Worm (Caenorhabditis elegans) whole organism, young adult: ENCODE measurements around the gene F38B7.2.

Experiments used
- B0019.2 ChIP-seq: fragments of 200-800 bp; sonication (Bioruptor generic); conservative IDR thresholded peaks from 2 replicates; pipeline ENCODE4 v1.3.6; 2022; ENCODE audit warnings: missing genetic modification reagents, missing genetic modification characterization, missing compliant biosample characterization
- B0261.1 ChIP-seq: sonication (generic microtip); optimal IDR thresholded peaks from 2 replicates; lab custom pipeline; 2016; ENCODE audit warnings: mild to moderate bottlenecking, missing genetic modification characterization, moderate library complexity, missing compliant biosample characterization
- F10E7.11 ChIP-seq: sonication (generic microtip); optimal IDR thresholded peaks from 2 replicates; lab custom pipeline; 2017; ENCODE audit warnings: mild to moderate bottlenecking, missing genetic modification characterization, moderate library complexity, missing compliant biosample characterization
- F57A8.1 ChIP-seq: fragments of 200-800 bp; sonication (Bioruptor generic); optimal IDR thresholded peaks from 2 replicates; lab custom pipeline; 2018; ENCODE audit warnings: mild to moderate bottlenecking, missing genetic modification characterization, moderate library complexity, missing compliant biosample characterization
- F57C9.4 ChIP-seq: sonication (generic microtip); optimal IDR thresholded peaks from 2 replicates; lab custom pipeline; 2017; ENCODE audit warnings: mild to moderate bottlenecking, missing genetic modification characterization, missing compliant biosample characterization
- Y67H2A.10 ChIP-seq: fragments of 200-800 bp; sonication (Bioruptor generic); conservative IDR thresholded peaks from 2 replicates; pipeline ENCODE4 v1.3.6; 2022; ENCODE audit warnings: missing genetic modification reagents, missing genetic modification characterization, missing compliant biosample characterization
- Y95B8A.8 ChIP-seq: fragments of 200-800 bp; sonication (Bioruptor generic); IDR thresholded peaks from 2 replicates; pipeline ENCODE4 v1.3.6; 2022; ENCODE audit warnings: missing genetic modification reagents, missing genetic modification characterization, missing compliant biosample characterization
- ccch-3 ChIP-seq: fragments of 200-800 bp; sonication (Bioruptor generic); optimal IDR thresholded peaks from 2 replicates; lab custom pipeline; 2018; ENCODE audit warnings: mild to moderate bottlenecking, missing genetic modification characterization, missing compliant biosample characterization
- ceh-27 ChIP-seq: fragments of 200-800 bp; sonication (Bioruptor generic); optimal IDR thresholded peaks from 2 replicates; lab custom pipeline; 2018; ENCODE audit warnings: mild to moderate bottlenecking, missing genetic modification characterization, moderate library complexity, missing compliant biosample characterization
- chd-7 ChIP-seq: sonication (generic microtip); optimal IDR thresholded peaks from 2 replicates; lab custom pipeline; 2016; ENCODE audit warnings: mild to moderate bottlenecking, missing genetic modification characterization, moderate library complexity, missing compliant biosample characterization
- dpff-1 ChIP-seq: sonication (generic microtip); optimal IDR thresholded peaks from 2 replicates; lab custom pipeline; 2017; ENCODE audit warnings: mild to moderate bottlenecking, missing genetic modification characterization, missing compliant biosample characterization
- dpl-1 ChIP-seq: fragments of 150-350 bp; optimal IDR thresholded peaks from 2 replicates; lab custom pipeline; 2014; ENCODE audit warnings: missing biosample characterization, missing genetic modification reagents, missing genetic modification characterization
- egl-18 ChIP-seq: fragments of 200-800 bp; sonication (Bioruptor generic); IDR thresholded peaks from 2 replicates; pipeline ENCODE4 v1.3.6; 2022; ENCODE audit warnings: missing genetic modification reagents, missing genetic modification characterization, missing compliant biosample characterization
- ets-4 ChIP-seq: fragments of 200-800 bp; sonication (Bioruptor generic); optimal IDR thresholded peaks from 2 replicates; lab custom pipeline; 2018; ENCODE audit warnings: mild to moderate bottlenecking, missing genetic modification characterization, missing compliant biosample characterization
- fkh-3 ChIP-seq: sonication (generic microtip); optimal IDR thresholded peaks from 2 replicates; lab custom pipeline; 2016; ENCODE audit warnings: mild to moderate bottlenecking, missing genetic modification characterization, missing compliant biosample characterization
- gei-17 ChIP-seq: fragments of 200-800 bp; sonication (Bioruptor generic); optimal IDR thresholded peaks from 2 replicates; lab custom pipeline; 2018; ENCODE audit warnings: mild to moderate bottlenecking, missing genetic modification characterization, missing compliant biosample characterization
- him-1 ChIP-seq: sonication (generic microtip); optimal IDR thresholded peaks from 2 replicates; lab custom pipeline; 2016; ENCODE audit warnings: missing genotype, missing genetic modification reagents, missing genetic modification characterization, missing compliant biosample characterization
- hrde-1 ChIP-seq: sonication (generic microtip); optimal IDR thresholded peaks from 2 replicates; lab custom pipeline; 2016; ENCODE audit warnings: missing genetic modification characterization, mild to moderate bottlenecking, missing compliant biosample characterization, moderate library complexity, missing genotype, missing genetic modification reagents, borderline replicate concordance
- lin-35 ChIP-seq, 3 experiments: fragments of 150-350 bp in 2 of 3; sonication (generic microtip) in 1 of 3; optimal IDR thresholded peaks; 2 replicates each; lab custom pipeline; 2014 to 2018; ENCODE audit warnings: missing biosample characterization in 3 of 3, missing genetic modification characterization in 3 of 3, missing genetic modification reagents in 3 of 3
- lin-40 ChIP-seq: sonication (generic microtip); optimal IDR thresholded peaks from 2 replicates; lab custom pipeline; 2016; ENCODE audit warnings: missing genetic modification characterization, mild to moderate bottlenecking, missing compliant biosample characterization, missing genotype, missing genetic modification reagents
- lir-1 ChIP-seq: fragments of 200-800 bp; sonication (Bioruptor generic); conservative IDR thresholded peaks from 2 replicates; pipeline ENCODE4 v1.3.6; 2022; ENCODE audit warnings: missing genetic modification reagents, missing genetic modification characterization, missing compliant biosample characterization
- madf-10 ChIP-seq: sonication (generic microtip); optimal IDR thresholded peaks from 2 replicates; lab custom pipeline; 2016; ENCODE audit warnings: mild to moderate bottlenecking, missing genetic modification characterization, missing compliant biosample characterization
- madf-3 ChIP-seq: fragments of 200-800 bp; sonication (Bioruptor generic); IDR thresholded peaks from 2 replicates; pipeline ENCODE4 v1.3.6; 2022; ENCODE audit warnings: missing genetic modification reagents, missing genetic modification characterization, missing compliant biosample characterization
- madf-8 ChIP-seq: fragments of 200-800 bp; sonication (Bioruptor generic); conservative IDR thresholded peaks from 2 replicates; pipeline ENCODE4 v1.3.6; 2022; ENCODE audit warnings: missing genetic modification reagents, missing genetic modification characterization, missing compliant biosample characterization
- nfyb-1 ChIP-seq: fragments of 200-800 bp; sonication (Bioruptor generic); IDR thresholded peaks from 2 replicates; pipeline ENCODE4 v1.3.6; 2022; ENCODE audit warnings: missing genetic modification reagents, missing genetic modification characterization, missing compliant biosample characterization
- nhr-120 ChIP-seq: fragments of 200-800 bp; sonication (Bioruptor generic); IDR thresholded peaks from 2 replicates; pipeline ENCODE4 v1.3.6; 2022; ENCODE audit warnings: missing genetic modification characterization, missing compliant biosample characterization
- nhr-90 ChIP-seq: sonication (generic microtip); optimal IDR thresholded peaks from 2 replicates; lab custom pipeline; 2016; ENCODE audit warnings: missing genotype, mild to moderate bottlenecking, missing genetic modification characterization, missing compliant biosample characterization
- pha-4 ChIP-seq: fragments of 150-350 bp; sonication (generic microtip); optimal IDR thresholded peaks from 2 replicates; lab custom pipeline; 2014; ENCODE audit warnings: missing biosample characterization, missing genetic modification reagents, missing genetic modification characterization
- rcor-1 ChIP-seq: fragments of 200-800 bp; sonication (Bioruptor generic); IDR thresholded peaks from 2 replicates; pipeline ENCODE4 v1.3.6; 2022; ENCODE audit warnings: missing genetic modification reagents, missing genetic modification characterization, missing compliant biosample characterization
- repo-1 ChIP-seq: sonication (generic microtip); optimal IDR thresholded peaks from 2 replicates; lab custom pipeline; 2017; ENCODE audit warnings: mild to moderate bottlenecking, missing genetic modification characterization, missing compliant biosample characterization
- sea-2 ChIP-seq: fragments of 200-800 bp; sonication (Bioruptor generic); IDR thresholded peaks from 2 replicates; pipeline ENCODE4 v1.3.6; 2022; ENCODE audit warnings: missing genetic modification characterization, missing compliant biosample characterization
- sptf-2 ChIP-seq: fragments of 200-800 bp; sonication (Bioruptor generic); optimal IDR thresholded peaks from 2 replicates; lab custom pipeline; 2018; ENCODE audit warnings: mild to moderate bottlenecking, missing genetic modification characterization, missing compliant biosample characterization
- tbx-9 ChIP-seq: sonication (generic microtip); optimal IDR thresholded peaks from 2 replicates; lab custom pipeline; 2016; ENCODE audit warnings: borderline replicate concordance, missing genetic modification characterization, inconsistent platforms, missing compliant biosample characterization
- unc-130 ChIP-seq: sonication (generic microtip); optimal IDR thresholded peaks from 2 replicates; lab custom pipeline; 2016; ENCODE audit warnings: missing genetic modification reagents, missing genetic modification characterization, missing compliant biosample characterization
- unc-62 ChIP-seq: fragments of 150-350 bp; optimal IDR thresholded peaks from 2 replicates; lab custom pipeline; 2014; ENCODE audit warnings: missing biosample characterization, missing genetic modification reagents, missing genetic modification characterization
- ztf-25 ChIP-seq: fragments of 200-800 bp; sonication (Bioruptor generic); IDR thresholded peaks from 2 replicates; pipeline ENCODE4 v1.3.6; 2022; ENCODE audit warnings: missing genetic modification reagents, missing genetic modification characterization, missing compliant biosample characterization

The F38B7.2 gene

ce11 chrV:11527531-11527930, 16.2 kb upstream of the F38B7.2 start, which contains the start of gene ccch-1:
Gene ccch-1 (plus strand): TSS chrV:11527831.
- TF ChIP-seq B0019.2 (GFP tag; lab: Robert Waterston, UW) (no peak), ccch-3 (GFP tag; lab: Kevin White, UChicago) (no peak), F57A8.1 (GFP tag; lab: Kevin White, UChicago) (no peak), nhr-120 (GFP tag; lab: Robert Waterston, UW) (no peak), sptf-2 (no peak), egl-18 (GFP tag; lab: Robert Waterston, UW) (no peak), repo-1 (no peak), ztf-25 (no peak), nfyb-1 (GFP tag; lab: Robert Waterston, UW) (no peak), pha-4 (tag; lab: Kevin White, UChicago) (no peak), hrde-1 (tag; lab: Kevin White, UChicago) (no peak)
- TF ChIP-seq, all 124 proteins: peak for 0

ce11 chrV:11528633-11529327, 15.0 kb upstream of the F38B7.2 start:
- no peak for TF ChIP-seq nfyb-1 (GFP tag; lab: Robert Waterston, UW)
- TF ChIP-seq lir-1 (GFP tag; lab: Robert Waterston, UW), result no peak
- no peak for TF ChIP-seq ets-4 (GFP tag; lab: Kevin White, UChicago)
- no peak for TF ChIP-seq unc-130 (GFP tag; lab: Kevin White, UChicago)
- TF ChIP-seq egl-18 (GFP tag; lab: Robert Waterston, UW), result no peak
- TF ChIP-seq nhr-90 (tag; lab: Kevin White, UChicago), result no peak
- TF ChIP-seq sea-2 (GFP tag; lab: Robert Waterston, UW), result no peak
- TF ChIP-seq madf-8 (GFP tag; lab: Robert Waterston, UW), result no peak
- no peak for TF ChIP-seq dpl-1
- TF ChIP-seq chd-7, result no peak

DNA sequence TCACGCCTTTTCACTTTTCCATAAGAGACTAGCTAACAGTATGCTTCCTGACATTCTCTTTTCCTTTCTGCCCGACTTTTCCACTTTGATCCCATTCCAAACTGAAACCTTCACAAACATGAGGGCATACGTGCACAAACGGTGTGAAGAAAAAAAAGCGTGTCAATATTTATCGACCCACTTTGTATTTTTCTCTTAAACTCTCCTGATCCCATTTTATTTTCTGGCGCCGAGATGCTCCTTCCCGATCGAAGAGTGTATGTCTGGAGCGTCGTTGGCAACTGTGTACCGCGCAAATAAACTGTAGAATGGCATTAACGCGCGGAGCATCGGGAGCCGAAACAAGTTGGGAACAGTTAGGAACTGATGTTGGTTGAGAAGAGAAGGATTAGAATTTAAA, 14.2 kb upstream of the F38B7.2 start:
- no peak for TF ChIP-seq F57C9.4 (tag; lab: Kevin White, UChicago)
- no peak for TF ChIP-seq Y67H2A.10 (GFP tag; lab: Robert Waterston, UW)
- no peak for TF ChIP-seq tbx-9 (tag; lab: Kevin White, UChicago)
- TF ChIP-seq ceh-27, result no peak
- no peak for TF ChIP-seq Y95B8A.8 (GFP tag; lab: Robert Waterston, UW)
- no peak for TF ChIP-seq lin-40 (tag; lab: Kevin White, UChicago)
- no peak for TF ChIP-seq lin-35 (GFP tag; optimal IDR thresholded peaks at IDR 0.05; lab: Kevin White, UChicago)
- no peak for TF ChIP-seq F10E7.11 (tag; lab: Kevin White, UChicago)
- TF ChIP-seq madf-3 (GFP tag; lab: Robert Waterston, UW), result no peak
- TF ChIP-seq madf-10 (tag; lab: Kevin White, UChicago), result no peak
- TF ChIP-seq him-1 (tag; lab: Kevin White, UChicago), result no peak
- no peak for TF ChIP-seq B0261.1
- no peak for TF ChIP-seq gei-17 (GFP tag; lab: Kevin White, UChicago)
- TF ChIP-seq rcor-1 (GFP tag; lab: Robert Waterston, UW), result no peak
- TF ChIP-seq dpff-1, result no peak
- TF ChIP-seq F57A8.1 (GFP tag; lab: Kevin White, UChicago), result no peak
- TF ChIP-seq fkh-3 (tag; lab: Kevin White, UChicago), result no peak
- TF ChIP-seq unc-62, result no peak
